Worm (Caenorhabditis elegans) whole organism, L2 larva: Measurements from ENCODE around the gene ptrn-1.

Source experiments
- unc-62 ChIP-seq: fragments of 150-350 bp; optimal IDR thresholded peaks from 2 replicates; lab custom pipeline; 2014; ENCODE audit warnings: missing biosample characterization, missing genetic modification reagents, missing genetic modification characterization
- ztf-11 ChIP-seq: sonication (generic microtip); optimal IDR thresholded peaks from 2 replicates; lab custom pipeline; 2017; ENCODE audit warnings: missing biosample characterization, missing genetic modification characterization

DNA sequence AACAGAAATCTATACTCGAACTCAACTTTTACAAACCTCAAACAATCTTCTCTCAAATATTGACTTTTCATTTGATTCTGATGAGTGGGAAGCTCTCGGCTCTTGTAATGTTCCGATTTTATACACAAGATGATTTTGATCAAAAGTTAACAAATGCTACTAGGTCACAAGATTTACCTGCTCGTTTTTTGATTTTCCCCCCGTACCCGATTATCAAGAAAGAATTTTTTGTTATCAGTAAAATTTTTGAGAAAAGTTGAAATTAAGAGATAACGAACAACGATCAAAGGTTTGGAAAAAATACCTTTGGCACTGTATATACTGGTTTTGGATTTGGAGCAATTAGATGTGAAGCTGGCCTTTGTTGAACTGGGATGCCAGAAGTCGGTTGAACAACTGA, 34.8 kb upstream of the ptrn-1 start:
- no peak for TF ChIP-seq unc-62 (GFP tag; lab: Kevin White, UChicago)
- TF ChIP-seq ztf-11 (tag; lab: Kevin White, UChicago) = no peak
